Fruit fly (Drosophila melanogaster) whole organism: Measurements from ENCODE around the gene CG18281.

Source experiments
- CG8478 ChIP-seq: fragments of >200 bp; optimal IDR thresholded peaks from 2 replicates; lab custom pipeline; 2018; ENCODE audit warnings: inconsistent platforms
- EcR ChIP-seq, 2 experiments: fragments of >200 bp; optimal IDR thresholded peaks; 2 replicates each; lab custom pipeline; 2017; ENCODE audit warnings: missing biosample characterization in 2 of 2, missing genetic modification characterization in 2 of 2, missing genetic modification reagents in 2 of 2
- pan ChIP-seq: fragments of >200 bp; optimal IDR thresholded peaks from 2 replicates; lab custom pipeline; 2017
- psq ChIP-seq: fragments of >200 bp; optimal IDR thresholded peaks from 2 replicates; lab custom pipeline; 2017
- usp ChIP-seq: fragments of >200 bp; optimal IDR thresholded peaks from 2 replicates; lab custom pipeline; 2017; ENCODE audit warnings: missing biosample characterization, missing genetic modification characterization, mixed read lengths

dm6 chr3L:20540975-20541951 is 41.6 kb downstream of the CG18281 start:
- TF ChIP-seq CG8478 (lab: Kevin White, UChicago) (no peak), usp (GFP tag; lab: Kevin White, UChicago) (no peak), pan (no peak), psq (lab: Kevin White, UChicago) (no peak), EcR (GFP tag; optimal IDR thresholded peaks at IDR 0.05; lab: Kevin White, UChicago) (no peak)
